Fruit fly (Drosophila melanogaster) whole organism, embryonic: ENCODE measurements around the gene CG10338.

Experiments
- Atf6 ChIP-seq: fragments of 200-800 bp; sonication (Bioruptor generic); IDR thresholded peaks from 2 replicates; pipeline ENCODE4 v1.3.6; 2022; ENCODE audit warnings: missing biosample characterization, missing genetic modification characterization
- CG10431 ChIP-seq: fragments of 200-800 bp; sonication (Bioruptor generic); optimal IDR thresholded peaks from 3 replicates; lab custom pipeline; 2018; ENCODE audit warnings: missing biosample characterization, mild to moderate bottlenecking, missing genetic modification characterization
- CG10979 ChIP-seq: fragments of 200-800 bp; sonication (Bioruptor generic); optimal IDR thresholded peaks from 2 replicates; lab custom pipeline; 2018; ENCODE audit warnings: missing biosample characterization, mild to moderate bottlenecking, missing genetic modification characterization, moderate library complexity
- CG11093 ChIP-seq: fragments of 200-800 bp; sonication (Bioruptor generic); IDR thresholded peaks from 3 replicates; pipeline ENCODE4 v1.3.6; 2022; ENCODE audit warnings: missing biosample characterization, missing genetic modification characterization
- CG12071 ChIP-seq: fragments of 200-800 bp; sonication (Bioruptor generic); optimal IDR thresholded peaks from 3 replicates; lab custom pipeline; 2018; ENCODE audit warnings: missing biosample characterization, mild to moderate bottlenecking, missing genetic modification characterization
- CG14014 ChIP-seq: fragments of 200-800 bp; sonication (Bioruptor generic); IDR thresholded peaks from 2 replicates; pipeline ENCODE4 v1.3.6; 2022; ENCODE audit warnings: missing biosample characterization, missing genetic modification characterization
- CG14050 ChIP-seq: fragments of 200-800 bp; sonication (Bioruptor generic); IDR thresholded peaks from 3 replicates; pipeline ENCODE4 v1.3.6; 2022; ENCODE audit warnings: missing biosample characterization, missing genetic modification characterization
- CG14667 ChIP-seq: fragments of 200-800 bp; sonication (Bioruptor generic); IDR thresholded peaks from 2 replicates; pipeline ENCODE4 v1.3.6; 2022; ENCODE audit warnings: missing biosample characterization, missing genetic modification characterization
- CG1792 ChIP-seq: fragments of 200-800 bp; sonication (Bioruptor generic); optimal IDR thresholded peaks from 2 replicates; lab custom pipeline; 2016; ENCODE audit warnings: missing biosample characterization, missing genetic modification characterization
- CG2120 ChIP-seq: fragments of 200-800 bp; sonication (Bioruptor generic); optimal IDR thresholded peaks from 3 replicates; lab custom pipeline; 2016; ENCODE audit warnings: missing biosample characterization, missing genetic modification characterization
- CG2712 ChIP-seq: fragments of 200-800 bp; optimal IDR thresholded peaks from 3 replicates; lab custom pipeline; 2019; ENCODE audit warnings: missing biosample characterization, mild to moderate bottlenecking, missing genetic modification characterization, moderate library complexity
- CG2889 ChIP-seq: fragments of 200-800 bp; sonication (Bioruptor generic); IDR thresholded peaks from 3 replicates; pipeline ENCODE4 v1.3.6; 2022; ENCODE audit warnings: missing biosample characterization, missing genetic modification characterization
- CG30431 ChIP-seq: fragments of 200-800 bp; sonication (Bioruptor generic); optimal IDR thresholded peaks from 2 replicates; lab custom pipeline; 2017; ENCODE audit warnings: missing biosample characterization, missing genetic modification characterization
- CG31388 ChIP-seq: fragments of 200-800 bp; sonication (Bioruptor generic); optimal IDR thresholded peaks from 2 replicates; lab custom pipeline; 2016; ENCODE audit warnings: missing biosample characterization, missing genetic modification characterization
- CG3163 ChIP-seq: fragments of 200-800 bp; sonication (Bioruptor generic); optimal IDR thresholded peaks from 3 replicates; lab custom pipeline; 2016; ENCODE audit warnings: missing biosample characterization, missing genetic modification characterization
- CG3407 ChIP-seq: fragments of 200-800 bp; sonication (Bioruptor generic); optimal IDR thresholded peaks from 2 replicates; lab custom pipeline; 2018; ENCODE audit warnings: missing biosample characterization, mild to moderate bottlenecking, missing genetic modification characterization
- CG4404 ChIP-seq: fragments of 200-800 bp; sonication (Bioruptor generic); IDR thresholded peaks from 2 replicates; pipeline ENCODE4 v1.3.6; 2022; ENCODE audit warnings: missing biosample characterization, missing genetic modification characterization
- CG5180 ChIP-seq: fragments of 200-800 bp; sonication (Bioruptor generic); optimal IDR thresholded peaks from 3 replicates; lab custom pipeline; 2017; ENCODE audit warnings: missing biosample characterization, missing genetic modification characterization, mild to moderate bottlenecking, moderate library complexity, missing genetic modification reagents
- CG7556 ChIP-seq: fragments of 200-800 bp; sonication (Bioruptor generic); optimal IDR thresholded peaks from 2 replicates; lab custom pipeline; 2017; ENCODE audit warnings: missing biosample characterization, mild to moderate bottlenecking, missing genetic modification characterization
- CG7786 ChIP-seq: fragments of 200-800 bp; sonication (Bioruptor generic); optimal IDR thresholded peaks from 2 replicates; lab custom pipeline; 2016; ENCODE audit warnings: missing biosample characterization, missing genetic modification characterization
- CG8765 ChIP-seq: fragments of 200-800 bp; sonication (Bioruptor generic); IDR thresholded peaks from 2 replicates; pipeline ENCODE4 v1.3.6; 2022; ENCODE audit warnings: missing biosample characterization, missing genetic modification characterization
- CG9215 ChIP-seq: fragments of 200-800 bp; sonication (Bioruptor generic); IDR thresholded peaks from 2 replicates; pipeline ENCODE4 v1.3.6; 2022; ENCODE audit warnings: missing biosample characterization, missing genetic modification characterization
- CTCF ChIP-seq: fragments of 200-800 bp; sonication (Bioruptor generic); optimal IDR thresholded peaks from 2 replicates; lab custom pipeline; 2017; ENCODE audit warnings: missing biosample characterization, mild to moderate bottlenecking, missing genetic modification characterization, moderate library complexity
- Doc3 ChIP-seq: fragments of 200-800 bp; sonication (Bioruptor generic); IDR thresholded peaks from 3 replicates; pipeline ENCODE4 v1.3.6; 2022; ENCODE audit warnings: missing biosample characterization, missing genetic modification characterization; ENCODE audit not compliant: partially characterized antibody
- Dref ChIP-seq: fragments of 200-800 bp; sonication (Bioruptor generic); IDR thresholded peaks from 2 replicates; pipeline ENCODE4 v1.3.6; 2022; ENCODE audit warnings: missing biosample characterization, missing genetic modification characterization
- Ets65A ChIP-seq: fragments of 200-800 bp; sonication (Bioruptor generic); peaks from one replicate; lab custom pipeline; 2016; ENCODE audit warnings: missing biosample characterization, missing genetic modification characterization
- Hr39 ChIP-seq: fragments of >200 bp; optimal IDR thresholded peaks from 2 replicates; lab custom pipeline; 2017
- Hsf ChIP-seq: fragments of 200-800 bp; sonication (Bioruptor generic); optimal IDR thresholded peaks from 3 replicates; lab custom pipeline; 2016; ENCODE audit warnings: missing biosample characterization, missing genetic modification characterization
- Lhr ChIP-seq: fragments of 200-800 bp; sonication (Bioruptor generic); optimal IDR thresholded peaks from 3 replicates; lab custom pipeline; 2017; ENCODE audit warnings: mild to moderate bottlenecking, missing biosample characterization, missing genetic modification reagents, missing genetic modification characterization
- MBD-R2 ChIP-seq: fragments of 200-800 bp; sonication (Bioruptor generic); IDR thresholded peaks from 2 replicates; pipeline ENCODE4 v1.3.6; 2022; ENCODE audit warnings: missing biosample characterization, missing genetic modification characterization
- Med ChIP-seq: fragments of 200-800 bp; sonication (Bioruptor generic); peaks from one replicate; lab custom pipeline; 2016; ENCODE audit warnings: missing biosample characterization, missing genetic modification characterization, mild to moderate bottlenecking, inconsistent platforms, moderate library complexity
- Poxn ChIP-seq: fragments of 200-800 bp; sonication (Bioruptor generic); IDR thresholded peaks from 2 replicates; pipeline ENCODE4 v1.3.6; 2022; ENCODE audit warnings: missing biosample characterization, missing genetic modification characterization
- Rfx ChIP-seq: fragments of 200-800 bp; sonication (Bioruptor generic); IDR thresholded peaks from 2 replicates; pipeline ENCODE4 v1.3.6; 2022; ENCODE audit warnings: missing biosample characterization, missing genetic modification characterization
- Sox100B ChIP-seq: fragments of 200-800 bp; sonication (Bioruptor generic); optimal IDR thresholded peaks from 3 replicates; lab custom pipeline; 2018; ENCODE audit warnings: missing biosample characterization, mild to moderate bottlenecking, missing genetic modification characterization
- az2 ChIP-seq: fragments of 200-800 bp; sonication (Bioruptor generic); optimal IDR thresholded peaks from 3 replicates; lab custom pipeline; 2016; ENCODE audit warnings: missing biosample characterization, missing genetic modification characterization
- bowl ChIP-seq: fragments of 200-800 bp; sonication (Bioruptor generic); IDR thresholded peaks from 2 replicates; pipeline ENCODE4 v1.3.6; 2022; ENCODE audit warnings: missing biosample characterization, missing genetic modification characterization
- bsh ChIP-seq, 2 experiments: fragments of 200-800 bp; sonication (Bioruptor generic); optimal IDR thresholded peaks; 2 replicates each; lab custom pipeline; 2017 to 2018; ENCODE audit warnings: mild to moderate bottlenecking in 2 of 2, missing biosample characterization in 2 of 2, missing genetic modification characterization in 2 of 2, moderate library complexity in 1 of 2
- cato ChIP-seq: fragments of 200-800 bp; sonication (Bioruptor generic); optimal IDR thresholded peaks from 2 replicates; lab custom pipeline; 2016; ENCODE audit warnings: missing biosample characterization, missing genetic modification characterization, borderline replicate concordance
- caup ChIP-seq: fragments of 200-800 bp; sonication (Bioruptor generic); optimal IDR thresholded peaks from 3 replicates; lab custom pipeline; 2017; ENCODE audit warnings: missing biosample characterization, mild to moderate bottlenecking, missing genetic modification characterization, moderate library complexity; ENCODE audit not compliant: severe bottlenecking
- ftz-f1 ChIP-seq: fragments of 200-800 bp; sonication (Bioruptor generic); optimal IDR thresholded peaks from 2 replicates; lab custom pipeline; 2016; ENCODE audit warnings: missing biosample characterization, missing genetic modification characterization
- gsb ChIP-seq: fragments of 200-800 bp; sonication (Bioruptor generic); IDR thresholded peaks from 2 replicates; pipeline ENCODE4 v1.3.6; 2022; ENCODE audit warnings: missing biosample characterization, missing genetic modification characterization
- insv ChIP-seq, 2 experiments: fragments of 200-800 bp; sonication (Bioruptor generic); optimal IDR thresholded peaks; 3 replicates each; lab custom pipeline; 2016 to 2018; ENCODE audit warnings: missing biosample characterization in 2 of 2, missing genetic modification characterization in 2 of 2
- inv ChIP-seq: fragments of 200-800 bp; sonication (Bioruptor generic); IDR thresholded peaks from 2 replicates; pipeline ENCODE4 v1.3.6; 2022; ENCODE audit warnings: missing biosample characterization, missing genetic modification characterization; ENCODE audit not compliant: partially characterized antibody
- mam ChIP-seq: fragments of 200-800 bp; sonication (Bioruptor generic); optimal IDR thresholded peaks from 3 replicates; lab custom pipeline; 2016; ENCODE audit warnings: missing biosample characterization, missing genetic modification characterization
- pnt ChIP-seq: fragments of 200-800 bp; sonication (Bioruptor generic); optimal IDR thresholded peaks from 3 replicates; lab custom pipeline; 2016; ENCODE audit warnings: missing biosample characterization, missing genetic modification characterization
- pum ChIP-seq: fragments of 200-800 bp; sonication (Bioruptor generic); optimal IDR thresholded peaks from 2 replicates; lab custom pipeline; 2016; ENCODE audit warnings: missing biosample characterization, missing genetic modification characterization
- pzg ChIP-seq: fragments of 200-800 bp; sonication (Bioruptor generic); optimal IDR thresholded peaks from 3 replicates; lab custom pipeline; 2018; ENCODE audit warnings: missing biosample characterization, mild to moderate bottlenecking, missing genetic modification characterization, moderate library complexity
- scrt ChIP-seq: fragments of 200-800 bp; sonication (Bioruptor generic); optimal IDR thresholded peaks from 2 replicates; lab custom pipeline; 2018; ENCODE audit warnings: missing biosample characterization, mild to moderate bottlenecking, missing genetic modification characterization, moderate library complexity
- sd ChIP-seq: fragments of 200-800 bp; sonication (Bioruptor generic); optimal IDR thresholded peaks from 3 replicates; lab custom pipeline; 2018; ENCODE audit warnings: missing biosample characterization, mild to moderate bottlenecking, missing genetic modification characterization, moderate library complexity
- shn ChIP-seq: fragments of 200-800 bp; sonication (Bioruptor generic); optimal IDR thresholded peaks from 3 replicates; lab custom pipeline; 2016; ENCODE audit warnings: missing biosample characterization, missing genetic modification characterization
- usp ChIP-seq: fragments of >200 bp; optimal IDR thresholded peaks from 2 replicates; lab custom pipeline; 2017; ENCODE audit warnings: missing biosample characterization, missing genetic modification characterization
- zen ChIP-seq: fragments of 200-800 bp; sonication (Bioruptor generic); optimal IDR thresholded peaks from 3 replicates; lab custom pipeline; 2018; ENCODE audit warnings: missing biosample characterization, mild to moderate bottlenecking, missing genetic modification characterization, moderate library complexity

The CG10338 gene

DNA sequence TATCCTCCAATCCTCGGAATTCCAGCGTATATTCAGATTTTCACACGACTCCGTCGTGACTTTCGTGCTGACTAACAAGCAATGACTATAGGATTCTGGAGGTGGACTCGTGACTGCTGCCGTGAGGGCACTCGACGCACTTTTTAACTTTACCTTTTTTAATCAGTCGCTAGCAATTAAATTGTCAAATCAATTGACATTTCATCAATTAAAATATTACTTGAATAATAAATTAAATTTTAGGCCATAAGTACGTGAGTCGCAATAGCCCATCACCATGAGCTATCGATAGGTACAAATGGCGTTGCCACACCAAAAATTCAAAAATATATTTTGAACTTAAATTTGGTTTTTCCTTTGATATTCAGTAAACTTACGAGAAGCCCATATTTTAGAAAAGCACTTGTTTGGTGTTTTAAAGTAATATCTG is 10.2 kb downstream of the CG10338 start, which contains the start of gene Jwa (continued):
- TF ChIP-seq inv (GFP tag; lab: Robert Waterston, UW) = peak; percentile 100
- peak; percentile 90 for TF ChIP-seq bowl (GFP tag; lab: Robert Waterston, UW)
- TF ChIP-seq CG31388 (GFP tag; lab: Kevin White, UChicago) = peak; percentile 68
- peak; percentile 91 for TF ChIP-seq pnt (GFP tag; lab: Kevin White, UChicago)
- TF ChIP-seq CTCF (GFP tag; lab: Kevin White, UChicago) = no peak
- peak; percentile 74 for TF ChIP-seq gsb (GFP tag; lab: Robert Waterston, UW)
- peak; percentile 99 for TF ChIP-seq Ets65A
- peak; percentile 83 for TF ChIP-seq Poxn
- peak; percentile 91 for TF ChIP-seq shn
- TF ChIP-seq CG7556 (GFP tag; lab: Kevin White, UChicago) = peak; percentile 91
- TF ChIP-seq ftz-f1 = peak; percentile 59
- peak; percentile 85 for TF ChIP-seq sd
- peak; percentile 98 for TF ChIP-seq Hsf (GFP tag; lab: Kevin White, UChicago)
- no peak for TF ChIP-seq Hr39 (lab: Kevin White, UChicago)
- TF ChIP-seq scrt = peak; percentile 57
- TF ChIP-seq CG5180 (GFP tag; lab: Kevin White, UChicago) = peak; percentile 43
- peak; percentile 98 for TF ChIP-seq az2
- peak; percentile 93 for TF ChIP-seq cato (GFP tag; lab: Kevin White, UChicago)
- peak; percentile 89 for TF ChIP-seq CG3407 (GFP tag; lab: Kevin White, UChicago)
- peak; percentile 98 for TF ChIP-seq Med
- peak; percentile 78 for TF ChIP-seq CG3163 (GFP tag; lab: Kevin White, UChicago)
- TF ChIP-seq CG14050 (GFP tag; lab: Robert Waterston, UW) = peak; percentile 90
- TF ChIP-seq zen (tag; lab: Kevin White, UChicago) = peak; percentile 77
- TF ChIP-seq CG14014 (GFP tag; lab: Robert Waterston, UW) = peak; percentile 89
- TF ChIP-seq CG14667 (GFP tag; lab: Robert Waterston, UW) = peak; percentile 80
- TF ChIP-seq mam (GFP tag; lab: Kevin White, UChicago) = peak; percentile 93
- TF ChIP-seq Atf6 = peak; percentile 82
- peak; percentile 94 for TF ChIP-seq Rfx (GFP tag; lab: Robert Waterston, UW)
- TF ChIP-seq CG12071 (GFP tag; lab: Kevin White, UChicago) = no peak
- TF ChIP-seq CG7786 = peak; percentile 94
- TF ChIP-seq CG9215 (GFP tag; lab: Robert Waterston, UW) = peak; percentile 92
- TF ChIP-seq CG1792 (GFP tag; lab: Kevin White, UChicago) = peak; percentile 57
- no peak for TF ChIP-seq usp (GFP tag; lab: Kevin White, UChicago)
- TF ChIP-seq CG4404 (GFP tag; lab: Robert Waterston, UW) = peak; percentile 94
- TF ChIP-seq pzg (GFP tag; lab: Kevin White, UChicago) = peak; percentile 70
- peak; percentile 78; the same call in 2 of the 3 replicates for TF ChIP-seq CG11093 (GFP tag; lab: Robert Waterston, UW)
- TF ChIP-seq MBD-R2 = peak; percentile 94
- peak; percentile 78 for TF ChIP-seq Sox100B (GFP tag; lab: Kevin White, UChicago)
- peak; percentile 91 for TF ChIP-seq caup (GFP tag; lab: Kevin White, UChicago)
- peak; percentile 100 for TF ChIP-seq Doc3 (GFP tag; lab: Robert Waterston, UW)
- TF ChIP-seq CG30431 = peak; percentile 96
- peak; percentile 80 for TF ChIP-seq Lhr
- peak; percentile 99 for TF ChIP-seq CG2120 (GFP tag; lab: Kevin White, UChicago)
- peak; percentile 96 for TF ChIP-seq pum (GFP tag; lab: Kevin White, UChicago)
- TF ChIP-seq CG10431 = peak; percentile 52
- TF ChIP-seq CG8765 = peak; percentile 92
- TF ChIP-seq CG2889 (GFP tag; lab: Robert Waterston, UW) = peak; percentile 93
- peak; percentile 88 for TF ChIP-seq CG10979 (tag; lab: Kevin White, UChicago)
- TF ChIP-seq bsh (GFP tag; optimal IDR thresholded peaks at IDR 0.05; lab: Kevin White, UChicago) = peak; percentile 38 to 96
- peak; percentile 68 for TF ChIP-seq Dref (GFP tag; lab: Robert Waterston, UW)
- TF ChIP-seq insv (GFP tag; optimal IDR thresholded peaks at IDR 0.05; lab: Kevin White, UChicago) = peak in 1 of 2 experiments; percentile 46
- TF ChIP-seq CG2712 (tag; lab: Kevin White, UChicago) = peak; percentile 88
